Fruit fly (Drosophila melanogaster): ENCODE data around the gene Brd8.

The Brd8 gene

dm6 chr3R:29199807-29200693 lies 23.2 kb upstream of the Brd8 start, which contains the start of gene CG11899 (continued):
- TF ChIP-seq Dad (GFP tag; optimal IDR thresholded peaks at IDR 0.05) (no peak), Ets65A (GFP tag) (peak; percentile 53), Med (GFP tag) (peak; percentile 79), Mad (GFP tag; optimal IDR thresholded peaks at IDR 0.05) (no peak), emc (GFP tag; optimal IDR thresholded peaks at IDR 0.05) (no peak), B-H1 (GFP tag; IDR thresholded peaks at IDR 0.05) (no peak), Sin3A (optimal IDR thresholded peaks at IDR 0.05) (no peak), da (GFP tag; optimal IDR thresholded peaks at IDR 0.05) (no peak), CG10366 (GFP tag; IDR thresholded peaks at IDR 0.05) (no peak), crol (GFP tag; IDR thresholded peaks at IDR 0.05) (no peak), disco-r (GFP tag; optimal IDR thresholded peaks at IDR 0.05) (no peak), NC2α (GFP tag; optimal IDR thresholded peaks at IDR 0.05) (no peak), HLH4C (GFP tag; IDR thresholded peaks at IDR 0.05; ENCODE audit: partially characterized antibody) (no peak), Meics (GFP tag; optimal IDR thresholded peaks at IDR 0.05) (no peak), Xbp1 (GFP tag; optimal IDR thresholded peaks at IDR 0.05) (no peak), NFAT (GFP tag; IDR thresholded peaks at IDR 0.05) (0 out of 2 replicates have a peak, but pooled peaks have one; percentile 23), caup (GFP tag; optimal IDR thresholded peaks at IDR 0.05; ENCODE audit: severe bottlenecking) (no peak), sug (tag; optimal IDR thresholded peaks at IDR 0.05) (peak; percentile 46), CG8089 (GFP tag; optimal IDR thresholded peaks at IDR 0.05) (no peak), B-H2 (GFP tag; optimal IDR thresholded peaks at IDR 0.05) (no peak), CG9932 (GFP tag; IDR thresholded peaks at IDR 0.05) (0 out of 2 replicates have a peak, but pooled peaks have one; percentile 32), HmgD (GFP tag; optimal IDR thresholded peaks at IDR 0.05) (no peak), tin (GFP tag; optimal IDR thresholded peaks at IDR 0.05) (peak; percentile 9), CG5953 (GFP tag; IDR thresholded peaks at IDR 0.05) (no peak), CG7556 (GFP tag; optimal IDR thresholded peaks at IDR 0.05) (no peak), TFAM (GFP tag; optimal IDR thresholded peaks at IDR 0.05) (no peak), cwo (GFP tag; optimal IDR thresholded peaks at IDR 0.05) (peak; percentile 89), slbo (GFP tag; IDR thresholded peaks at IDR 0.05) (0 out of 2 replicates have a peak, but pooled peaks have one; percentile 32), ken (GFP tag; IDR thresholded peaks at IDR 0.05) (no peak), Dbx (GFP tag; IDR thresholded peaks at IDR 0.05) (peak; percentile 45; the same call in 1 of the 3 replicates), CG7839 (tag; optimal IDR thresholded peaks at IDR 0.05) (no peak), CG10267 (tag; optimal IDR thresholded peaks at IDR 0.05) (no peak), chm (GFP tag; IDR thresholded peaks at IDR 0.05) (no peak), sens (GFP tag) (peak; percentile 63), Lim3 (GFP tag; IDR thresholded peaks at IDR 0.05) (no peak), CG7271 (tag; optimal IDR thresholded peaks at IDR 0.05) (no peak), pan (optimal IDR thresholded peaks at IDR 0.05) (no peak), pan (GFP tag; optimal IDR thresholded peaks at IDR 0.05 in 1 of 2, IDR thresholded peaks at IDR 0.05 in 1 of 2) (no peak), CG14860 (GFP tag; IDR thresholded peaks at IDR 0.05; ENCODE audit: partially characterized antibody) (no peak)

DNA sequence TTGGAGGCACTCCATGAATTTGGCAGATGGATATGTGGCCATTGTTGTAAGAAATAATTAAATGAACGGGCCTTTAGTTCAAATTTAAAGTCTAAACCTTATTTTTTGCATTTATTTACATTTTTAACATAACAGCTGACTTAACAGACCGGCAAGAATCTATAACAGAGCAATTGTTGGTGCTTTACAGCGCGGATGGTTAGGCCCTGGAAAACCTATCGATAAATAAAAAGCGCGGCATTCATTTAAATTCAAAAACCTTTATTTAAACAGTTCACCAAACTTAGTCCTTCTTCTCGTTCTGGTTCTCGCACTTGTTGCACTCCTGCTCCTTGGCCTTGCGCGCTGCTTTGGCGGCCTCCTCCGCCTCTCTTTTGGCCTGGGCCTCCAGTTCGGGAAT lies 20.9 kb upstream of the Brd8 start, which contains the start of gene Mesh1:
Gene Mesh1, minus strand, starts transcription at position 108 of the 400 bp plus-strand sequence.
- TF ChIP-seq twi (tag; optimal IDR thresholded peaks at IDR 0.05): no peak
- TF ChIP-seq h (optimal IDR thresholded peaks at IDR 0.05): no peak
- peak; percentile 6 for TF ChIP-seq Sry-δ (GFP tag; optimal IDR thresholded peaks at IDR 0.05)
- no peak for TF ChIP-seq CG2129 (GFP tag; IDR thresholded peaks at IDR 0.05; ENCODE audit: partially characterized antibody)
- TF ChIP-seq CG16813 (GFP tag; IDR thresholded peaks at IDR 0.05; ENCODE audit: partially characterized antibody): no peak
- TF ChIP-seq Nf-YA (GFP tag; IDR thresholded peaks at IDR 0.05): no peak
- TF ChIP-seq CG34224 (GFP tag; IDR thresholded peaks at IDR 0.05; ENCODE audit: partially characterized antibody): 0 out of 3 replicates have a peak, but pooled peaks have one; percentile 24
- peak; percentile 34 for TF ChIP-seq BEAF-32 (GFP tag; optimal IDR thresholded peaks at IDR 0.05)
- TF ChIP-seq CG9932 (GFP tag; IDR thresholded peaks at IDR 0.05): no peak
- TF ChIP-seq cwo (GFP tag; optimal IDR thresholded peaks at IDR 0.05): no peak
- no peak for TF ChIP-seq CG4730 (GFP tag; IDR thresholded peaks at IDR 0.05)
- no peak for TF ChIP-seq PHDP (tag; optimal IDR thresholded peaks at IDR 0.05)
- no peak for TF ChIP-seq CG31441 (GFP tag; IDR thresholded peaks at IDR 0.05)
- no peak for TF ChIP-seq nerfin-2 (GFP tag; IDR thresholded peaks at IDR 0.05; ENCODE audit: partially characterized antibody)
- TF ChIP-seq vnd (GFP tag; IDR thresholded peaks at IDR 0.05; ENCODE audit: partially characterized antibody): no peak
